Worm (Caenorhabditis elegans) whole organism, L4 larva: ENCODE data around the gene asp-8.

Source experiments
- F44E2.7 ChIP-seq: fragments of 200-800 bp; sonication (Bioruptor generic); IDR thresholded peaks from 2 replicates; pipeline ENCODE4 v2.1.2; 2022; ENCODE audit warnings: missing genetic modification characterization, missing compliant biosample characterization
- aly-2 ChIP-seq: sonication (generic microtip); optimal IDR thresholded peaks from 2 replicates; lab custom pipeline; 2018; ENCODE audit warnings: missing biosample characterization, missing genetic modification characterization
- ama-1 ChIP-seq: fragments of 150-350 bp; optimal IDR thresholded peaks from 2 replicates; lab custom pipeline; 2014; ENCODE audit warnings: inconsistent platforms, mixed read lengths
- ces-1 ChIP-seq: fragments of 150-350 bp; sonication (generic microtip); optimal IDR thresholded peaks from 4 replicates; lab custom pipeline; 2014; ENCODE audit warnings: missing biosample characterization, missing genetic modification reagents, missing genetic modification characterization
- fkh-10 ChIP-seq: fragments of 150-350 bp; optimal IDR thresholded peaks from 2 replicates; lab custom pipeline; 2014; ENCODE audit warnings: missing biosample characterization, missing genetic modification reagents, missing genetic modification characterization
- lin-39 ChIP-seq: fragments of 150-350 bp; optimal IDR thresholded peaks from 2 replicates; lab custom pipeline; 2014; ENCODE audit warnings: missing biosample characterization, missing genetic modification reagents, missing genetic modification characterization
- mxl-2 ChIP-seq: fragments of 200-800 bp; sonication (Bioruptor generic); conservative IDR thresholded peaks from 2 replicates; pipeline ENCODE4 v1.3.6; 2022; ENCODE audit warnings: missing genetic modification reagents, missing genetic modification characterization, missing compliant biosample characterization
- nhr-11 ChIP-seq: fragments of 150-350 bp; optimal IDR thresholded peaks from 2 replicates; lab custom pipeline; 2014; ENCODE audit warnings: missing biosample characterization, missing genetic modification characterization
- nhr-237 ChIP-seq: sonication (generic microtip); optimal IDR thresholded peaks from 2 replicates; lab custom pipeline; 2017; ENCODE audit warnings: missing biosample characterization, missing genetic modification characterization
- nhr-28 ChIP-seq: fragments of 150-350 bp; optimal IDR thresholded peaks from 2 replicates; lab custom pipeline; 2014; ENCODE audit warnings: missing biosample characterization, missing genetic modification characterization
- nhr-76 ChIP-seq: fragments of 150-350 bp; optimal IDR thresholded peaks from 2 replicates; lab custom pipeline; 2014; ENCODE audit warnings: missing biosample characterization, missing genetic modification characterization
- pha-4 ChIP-seq, 2 experiments: fragments of 150-350 bp in 1 of 2; fragments of 200-800 bp in 1 of 2; sonication (Bioruptor generic) in 1 of 2; IDR thresholded peaks in 1 of 2; optimal IDR thresholded peaks in 1 of 2; 2 replicates each; pipeline versions ENCODE4 v1.3.6 to Lab custom; 2014 to 2022; ENCODE audit warnings: missing genetic modification characterization in 2 of 2, missing genetic modification reagents in 2 of 2, missing biosample characterization in 1 of 2, missing compliant biosample characterization in 1 of 2
- snpc-4 ChIP-seq: fragments of 150-350 bp; optimal IDR thresholded peaks from 2 replicates; lab custom pipeline; 2014; ENCODE audit warnings: missing biosample characterization, missing genetic modification characterization
- zag-1 ChIP-seq: fragments of 150-350 bp; optimal IDR thresholded peaks from 2 replicates; lab custom pipeline; 2014; ENCODE audit warnings: missing biosample characterization, missing genetic modification characterization

ce11 chrV:3054254-3054653 lies 29.9 kb downstream of the asp-8 start, which contains the start of gene C50H11.8:
- TF ChIP-seq fkh-10 (GFP tag; lab: Kevin White, UChicago) (no peak), nhr-76 (tag; lab: Kevin White, UChicago) (no peak), ces-1 (GFP tag; lab: Kevin White, UChicago) (no peak), zag-1 (tag; lab: Kevin White, UChicago) (no peak), nhr-11 (tag; lab: Kevin White, UChicago) (no peak), nhr-237 (tag; lab: Kevin White, UChicago) (no peak), lin-39 (tag; lab: Kevin White, UChicago) (no peak), aly-2 (no peak), snpc-4 (tag; lab: Kevin White, UChicago) (no peak), nhr-28 (no peak), F44E2.7 (GFP tag; lab: Robert Waterston, UW) (no peak), ama-1 (lab: Kevin White, UChicago) (no peak), pha-4 (GFP tag; IDR thresholded peaks at IDR 0.05; lab: Robert Waterston, UW) (no peak), pha-4 (tag; optimal IDR thresholded peaks at IDR 0.05; lab: Kevin White, UChicago) (no peak), mxl-2 (GFP tag; lab: Robert Waterston, UW) (no peak)
